Fruit fly (Drosophila melanogaster) whole organism, embryonic: Measurements from ENCODE around the gene CG6873.

Source experiments
- BEAF-32 ChIP-seq: fragments of 200-800 bp; sonication (Bioruptor generic); optimal IDR thresholded peaks from 3 replicates; lab custom pipeline; 2017; ENCODE audit warnings: missing biosample characterization, missing genetic modification characterization, mild to moderate bottlenecking, moderate library complexity, missing genetic modification reagents
- CG10267 ChIP-seq: fragments of 200-800 bp; sonication (Bioruptor generic); optimal IDR thresholded peaks from 2 replicates; lab custom pipeline; 2018; ENCODE audit warnings: missing biosample characterization, mild to moderate bottlenecking, missing genetic modification characterization, moderate library complexity
- CG10979 ChIP-seq: fragments of 200-800 bp; sonication (Bioruptor generic); optimal IDR thresholded peaks from 2 replicates; lab custom pipeline; 2018; ENCODE audit warnings: missing biosample characterization, mild to moderate bottlenecking, missing genetic modification characterization, moderate library complexity
- CG12155 ChIP-seq: fragments of 200-800 bp; sonication (Bioruptor generic); optimal IDR thresholded peaks from 3 replicates; lab custom pipeline; 2016; ENCODE audit warnings: missing biosample characterization, missing genetic modification characterization
- CG15479 ChIP-seq: fragments of 200-800 bp; sonication (Bioruptor generic); optimal IDR thresholded peaks from 3 replicates; lab custom pipeline; 2019; ENCODE audit warnings: missing biosample characterization, mild to moderate bottlenecking, missing genetic modification characterization, moderate library complexity
- CG15514 ChIP-seq: fragments of 200-800 bp; sonication (Bioruptor generic); optimal IDR thresholded peaks from 3 replicates; lab custom pipeline; 2017; ENCODE audit warnings: missing biosample characterization, missing genetic modification characterization, mild to moderate bottlenecking, moderate library complexity, missing genetic modification reagents
- CG17361 ChIP-seq: fragments of 200-800 bp; sonication (Bioruptor generic); IDR thresholded peaks from 3 replicates; pipeline ENCODE4 v1.3.6; 2022; ENCODE audit warnings: missing biosample characterization, missing genetic modification characterization
- CG17568 ChIP-seq: fragments of 200-800 bp; sonication (Bioruptor generic); optimal IDR thresholded peaks from 2 replicates; lab custom pipeline; 2018; ENCODE audit warnings: missing biosample characterization, mild to moderate bottlenecking, missing genetic modification characterization, moderate library complexity
- CG17802 ChIP-seq: fragments of 200-800 bp; sonication (Bioruptor generic); optimal IDR thresholded peaks from 2 replicates; lab custom pipeline; 2018; ENCODE audit warnings: missing biosample characterization, mild to moderate bottlenecking, missing genetic modification characterization, moderate library complexity
- CG2116 ChIP-seq: fragments of 200-800 bp; sonication (Bioruptor generic); optimal IDR thresholded peaks from 3 replicates; lab custom pipeline; 2018; ENCODE audit warnings: missing biosample characterization, mild to moderate bottlenecking, missing genetic modification characterization
- CG30403 ChIP-seq: fragments of 200-800 bp; sonication (Bioruptor generic); optimal IDR thresholded peaks from 3 replicates; lab custom pipeline; 2016; ENCODE audit warnings: missing biosample characterization, missing genetic modification characterization
- CG31441 ChIP-seq: fragments of 200-800 bp; sonication (Bioruptor generic); IDR thresholded peaks from 2 replicates; pipeline ENCODE4 v1.3.6; 2022; ENCODE audit warnings: missing biosample characterization, missing genetic modification characterization
- CG33213 ChIP-seq: fragments of 200-800 bp; sonication (Bioruptor generic); optimal IDR thresholded peaks from 3 replicates; lab custom pipeline; 2016; ENCODE audit warnings: missing biosample characterization, missing genetic modification characterization
- CG3995 ChIP-seq: fragments of 200-800 bp; sonication (Bioruptor generic); optimal IDR thresholded peaks from 3 replicates; lab custom pipeline; 2016; ENCODE audit warnings: missing biosample characterization, missing genetic modification characterization
- CG4360 ChIP-seq: fragments of 200-800 bp; sonication (Bioruptor generic); IDR thresholded peaks from 2 replicates; pipeline ENCODE4 v1.3.6; 2022; ENCODE audit warnings: missing biosample characterization, missing genetic modification characterization
- CG6791 ChIP-seq: fragments of 200-800 bp; sonication (Bioruptor generic); IDR thresholded peaks from 3 replicates; pipeline ENCODE4 v1.3.6; 2022; ENCODE audit warnings: missing biosample characterization, missing genetic modification characterization; ENCODE audit not compliant: partially characterized antibody
- CG7357 ChIP-seq: fragments of 200-800 bp; sonication (Bioruptor generic); IDR thresholded peaks from 3 replicates; pipeline ENCODE4 v1.3.6; 2022; ENCODE audit warnings: missing biosample characterization, missing genetic modification characterization
- CG8290 ChIP-seq, 3 experiments: fragments of 200-800 bp; sonication (Bioruptor generic); optimal IDR thresholded peaks; 2 replicates each; lab custom pipeline; 2016 to 2019; ENCODE audit warnings: missing biosample characterization in 3 of 3, missing genetic modification characterization in 3 of 3, mild to moderate bottlenecking in 2 of 3, moderate library complexity in 1 of 3
- CG8924 ChIP-seq: fragments of 200-800 bp; optimal IDR thresholded peaks from 3 replicates; lab custom pipeline; 2019; ENCODE audit warnings: missing biosample characterization, mild to moderate bottlenecking, missing genetic modification characterization, moderate library complexity
- CG9932 ChIP-seq: fragments of 200-800 bp; sonication (Bioruptor generic); IDR thresholded peaks from 2 replicates; pipeline ENCODE4 v1.3.6; 2022; ENCODE audit warnings: missing biosample characterization, missing genetic modification characterization
- Camta ChIP-seq: fragments of 200-800 bp; sonication (Bioruptor generic); optimal IDR thresholded peaks from 2 replicates; lab custom pipeline; 2016; ENCODE audit warnings: missing biosample characterization, missing genetic modification characterization
- Dad ChIP-seq: fragments of 200-800 bp; sonication (Bioruptor generic); optimal IDR thresholded peaks from 3 replicates; lab custom pipeline; 2016; ENCODE audit warnings: missing biosample characterization, missing genetic modification characterization
- Dek ChIP-seq: fragments of 200-800 bp; sonication (Bioruptor generic); optimal IDR thresholded peaks from 3 replicates; lab custom pipeline; 2019; ENCODE audit warnings: missing biosample characterization, mild to moderate bottlenecking, missing genetic modification characterization, moderate library complexity
- Dfd ChIP-seq, 2 experiments: fragments of >200 bp; optimal IDR thresholded peaks; 2 replicates each; lab custom pipeline; 2017; ENCODE audit warnings: missing biosample characterization in 2 of 2, missing genetic modification characterization in 2 of 2
- Doc3 ChIP-seq: fragments of 200-800 bp; sonication (Bioruptor generic); IDR thresholded peaks from 3 replicates; pipeline ENCODE4 v1.3.6; 2022; ENCODE audit warnings: missing biosample characterization, missing genetic modification characterization; ENCODE audit not compliant: partially characterized antibody
- E2f2 ChIP-seq: fragments of 200-800 bp; sonication (Bioruptor generic); IDR thresholded peaks from 2 replicates; pipeline ENCODE4 v1.3.6; 2022; ENCODE audit warnings: missing biosample characterization, missing genetic modification characterization
- Fer1 ChIP-seq: fragments of 200-800 bp; sonication (Bioruptor generic); optimal IDR thresholded peaks from 2 replicates; lab custom pipeline; 2017; ENCODE audit warnings: missing biosample characterization, mild to moderate bottlenecking, missing genetic modification characterization
- Lhr ChIP-seq: fragments of 200-800 bp; sonication (Bioruptor generic); optimal IDR thresholded peaks from 3 replicates; lab custom pipeline; 2017; ENCODE audit warnings: mild to moderate bottlenecking, missing biosample characterization, missing genetic modification reagents, missing genetic modification characterization
- MESR4 ChIP-seq: fragments of 200-800 bp; sonication (Bioruptor generic); optimal IDR thresholded peaks from 2 replicates; lab custom pipeline; 2018; ENCODE audit warnings: missing biosample characterization, mild to moderate bottlenecking, missing genetic modification characterization, moderate library complexity
- Pdp1 ChIP-seq, 2 experiments: fragments of 200-800 bp; sonication (Bioruptor generic); optimal IDR thresholded peaks; 3 replicates each; lab custom pipeline; 2016; ENCODE audit warnings: missing biosample characterization in 2 of 2, missing genetic modification characterization in 2 of 2, mild to moderate bottlenecking in 1 of 2, moderate library complexity in 1 of 2
- ab ChIP-seq: fragments of 200-800 bp; sonication (Bioruptor generic); optimal IDR thresholded peaks from 2 replicates; lab custom pipeline; 2016; ENCODE audit warnings: missing biosample characterization, missing genetic modification characterization
- dan ChIP-seq: fragments of 200-800 bp; sonication (Bioruptor generic); IDR thresholded peaks from 2 replicates; pipeline ENCODE4 v1.3.6; 2022; ENCODE audit warnings: missing biosample characterization, missing genetic modification characterization
- ftz-f1 ChIP-seq: fragments of 200-800 bp; sonication (Bioruptor generic); optimal IDR thresholded peaks from 2 replicates; lab custom pipeline; 2016; ENCODE audit warnings: missing biosample characterization, missing genetic modification characterization
- fu2 ChIP-seq: fragments of 200-800 bp; sonication (Bioruptor generic); optimal IDR thresholded peaks from 2 replicates; lab custom pipeline; 2016; ENCODE audit warnings: missing biosample characterization, missing genetic modification characterization
- hb ChIP-seq: fragments of 200-800 bp; sonication (Bioruptor generic); IDR thresholded peaks from 3 replicates; pipeline ENCODE4 v1.3.6; 2022; ENCODE audit warnings: missing biosample characterization, missing genetic modification characterization; ENCODE audit not compliant: partially characterized antibody
- hbn ChIP-seq: fragments of 200-800 bp; sonication (Bioruptor generic); IDR thresholded peaks from 2 replicates; pipeline ENCODE4 v1.3.6; 2022; ENCODE audit warnings: missing biosample characterization, missing genetic modification characterization; ENCODE audit not compliant: partially characterized antibody
- hkb ChIP-seq, 2 experiments: fragments of 200-800 bp in 1 of 2; fragments of >200 bp in 1 of 2; sonication (Bioruptor generic) in 1 of 2; IDR thresholded peaks in 1 of 2; optimal IDR thresholded peaks in 1 of 2; 2 replicates each; pipeline versions ENCODE4 v1.3.6 to Lab custom; 2017 to 2022; ENCODE audit warnings: missing biosample characterization in 1 of 2, missing genetic modification characterization in 1 of 2
- ken ChIP-seq: fragments of 200-800 bp; sonication (Bioruptor generic); IDR thresholded peaks from 3 replicates; pipeline ENCODE4 v1.3.6; 2022; ENCODE audit warnings: missing biosample characterization, missing genetic modification characterization
- prd ChIP-seq, 3 experiments: fragments of >200 bp in 2 of 3; fragments of 200-800 bp in 1 of 3; sonication (Bioruptor generic) in 1 of 3; optimal IDR thresholded peaks in 2 of 3; IDR thresholded peaks in 1 of 3; 2 replicates in 2 of 3; 3 replicates in 1 of 3; pipeline versions ENCODE4 v1.3.6 to Lab custom; 2017 to 2022; ENCODE audit warnings: missing biosample characterization in 1 of 3, missing genetic modification characterization in 1 of 3
- row ChIP-seq: fragments of 200-800 bp; sonication (Bioruptor generic); IDR thresholded peaks from 3 replicates; pipeline ENCODE4 v1.3.6; 2022; ENCODE audit warnings: missing biosample characterization, missing genetic modification characterization
- sna ChIP-seq: fragments of 200-800 bp; sonication (Bioruptor generic); IDR thresholded peaks from 2 replicates; pipeline ENCODE4 v1.3.6; 2022; ENCODE audit warnings: missing biosample characterization, missing genetic modification characterization; ENCODE audit not compliant: partially characterized antibody
- sr ChIP-seq: fragments of 200-800 bp; sonication (Bioruptor generic); IDR thresholded peaks from 3 replicates; pipeline ENCODE4 v1.3.6; 2022; ENCODE audit warnings: missing biosample characterization, missing genetic modification characterization
- ssp ChIP-seq: fragments of 200-800 bp; sonication (Bioruptor generic); IDR thresholded peaks from 2 replicates; pipeline ENCODE4 v1.3.6; 2022; ENCODE audit warnings: missing biosample characterization, missing genetic modification characterization
- tna ChIP-seq: fragments of 200-800 bp; sonication (Bioruptor generic); IDR thresholded peaks from 2 replicates; pipeline ENCODE4 v1.3.6; 2022; ENCODE audit warnings: missing biosample characterization, missing genetic modification characterization; ENCODE audit not compliant: partially characterized antibody
- unc-4 ChIP-seq: fragments of 200-800 bp; sonication (Bioruptor generic); IDR thresholded peaks from 2 replicates; pipeline ENCODE4 v1.3.6; 2022; ENCODE audit warnings: missing biosample characterization, missing genetic modification characterization; ENCODE audit not compliant: partially characterized antibody
- vnd ChIP-seq: fragments of 200-800 bp; sonication (Bioruptor generic); IDR thresholded peaks from 3 replicates; pipeline ENCODE4 v1.3.6; 2022; ENCODE audit warnings: missing biosample characterization, missing genetic modification characterization; ENCODE audit not compliant: partially characterized antibody

The CG6873 gene

dm6 chrX:18783417-18784123, 43.9 kb upstream of the CG6873 start, which contains the start of gene CG18259 (continued):
- TF ChIP-seq unc-4 (peak; percentile 80), BEAF-32 (peak; percentile 94), sna (peak; percentile 70; the same call in 1 of the 2 replicates), CG9932 (GFP tag; lab: Robert Waterston, UW) (peak; percentile 43), ken (GFP tag; lab: Robert Waterston, UW) (no peak), Camta (peak; percentile 6), fu2 (peak; percentile 6), CG10979 (tag; lab: Kevin White, UChicago) (no peak), ab (no peak), row (GFP tag; lab: Robert Waterston, UW) (peak; percentile 84), E2f2 (GFP tag; lab: Robert Waterston, UW) (0 out of 2 replicates have a peak, but pooled peaks have one; percentile 18), vnd (peak; percentile 86), CG2116 (GFP tag; lab: Kevin White, UChicago) (peak; percentile 57), CG31441 (GFP tag; lab: Robert Waterston, UW) (peak; percentile 32; the same call in 1 of the 2 replicates), Doc3 (GFP tag; lab: Robert Waterston, UW) (peak; percentile 67), Lhr (GFP tag; lab: Kevin White, UChicago) (peak; percentile 63), MESR4 (GFP tag; lab: Kevin White, UChicago) (peak; percentile 54), CG7357 (GFP tag; lab: Robert Waterston, UW) (peak; percentile 96), prd (optimal IDR thresholded peaks at IDR 0.05; lab: Kevin White, UChicago) (no peak), prd (GFP tag; IDR thresholded peaks at IDR 0.05; lab: Robert Waterston, UW) (0 out of 3 replicates have a peak, but pooled peaks have one; percentile 9), CG15514 (peak; percentile 31), hkb (optimal IDR thresholded peaks at IDR 0.05; lab: Kevin White, UChicago) (peak; percentile 12), hkb (GFP tag; IDR thresholded peaks at IDR 0.05; lab: Robert Waterston, UW) (no peak), ssp (GFP tag; lab: Robert Waterston, UW) (peak; percentile 98), CG12155 (peak; percentile 13), tna (GFP tag; lab: Robert Waterston, UW) (peak; percentile 41; the same call in 1 of the 2 replicates), CG17802 (peak; percentile 66), hb (peak; percentile 77), Dfd (GFP tag; optimal IDR thresholded peaks at IDR 0.05; lab: Kevin White, UChicago) (peak in 1 of 2 experiments; percentile 59), CG8290 (GFP tag; optimal IDR thresholded peaks at IDR 0.05; lab: Kevin White, UChicago) (no peak), CG8290 (tag; optimal IDR thresholded peaks at IDR 0.05; lab: Kevin White, UChicago) (no peak), Pdp1 (GFP tag; optimal IDR thresholded peaks at IDR 0.05; lab: Kevin White, UChicago) (peak in 1 of 2 experiments; percentile 46), CG17568 (GFP tag; lab: Kevin White, UChicago) (no peak), Dad (GFP tag; lab: Kevin White, UChicago) (no peak), sr (GFP tag; lab: Robert Waterston, UW) (no peak), CG30403 (peak; percentile 1), CG10267 (peak; percentile 20), ftz-f1 (peak; percentile 12), CG3995 (GFP tag; lab: Kevin White, UChicago) (peak; percentile 47), CG8924 (peak; percentile 7), dan (GFP tag; lab: Robert Waterston, UW) (no peak), CG33213 (GFP tag; lab: Kevin White, UChicago) (peak; percentile 2), CG15479 (GFP tag; lab: Kevin White, UChicago) (peak; percentile 9), CG17361 (GFP tag; lab: Robert Waterston, UW) (peak; percentile 61), Fer1 (GFP tag; lab: Kevin White, UChicago) (no peak), hbn (GFP tag; lab: Robert Waterston, UW) (peak; percentile 71), CG6791 (peak; percentile 72; the same call in 2 of the 3 replicates), CG4360 (peak; percentile 82), Dek (tag; lab: Kevin White, UChicago) (no peak)
